Fruit fly (Drosophila melanogaster): ENCODE measurements around the gene xit.

Gene xit

DNA sequence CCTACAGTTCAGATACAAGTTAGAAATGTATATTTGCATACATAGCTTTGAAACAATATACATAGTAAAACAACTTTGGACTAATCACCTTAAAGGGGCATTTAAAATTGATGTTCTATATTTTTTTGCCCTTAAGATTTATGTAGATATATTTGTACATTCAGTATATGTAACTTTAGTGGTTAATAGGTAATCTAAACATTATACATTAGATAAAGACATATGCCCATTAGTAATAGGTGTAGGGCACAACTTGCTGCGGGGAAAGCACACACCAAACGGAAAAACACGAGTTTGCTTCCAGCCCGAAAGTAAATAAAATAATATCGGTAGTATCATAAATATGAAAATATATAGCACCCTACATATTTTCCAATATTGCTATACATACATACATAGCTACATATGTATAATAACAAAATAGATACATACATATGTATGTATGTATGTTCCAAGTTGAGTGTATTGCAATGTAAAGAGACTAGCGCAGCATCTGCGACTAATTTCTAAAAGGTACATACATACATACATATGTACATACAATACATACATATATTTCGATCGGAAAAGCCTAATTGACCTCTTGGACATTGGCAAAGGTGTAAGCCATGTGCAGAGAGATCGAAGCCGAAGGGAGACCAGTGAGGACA is 42.6 kb downstream of the xit start, which contains the start of gene CG43736 (continued):
- TF ChIP-seq pho (GFP tag; optimal IDR thresholded peaks at IDR 0.05), result peak; percentile 93
- peak; percentile 65 for TF ChIP-seq CG1024 (GFP tag; IDR thresholded peaks at IDR 0.05)
- TF ChIP-seq CG16815 (GFP tag; optimal IDR thresholded peaks at IDR 0.05), result peak; percentile 91
- TF ChIP-seq CrebB (tag; optimal IDR thresholded peaks at IDR 0.05), result peak; percentile 92
- TF ChIP-seq CG7987 (GFP tag; optimal IDR thresholded peaks at IDR 0.05), result peak; percentile 85
- TF ChIP-seq chinmo (GFP tag; IDR thresholded peaks at IDR 0.05; ENCODE audit: partially characterized antibody), result no peak
- TF ChIP-seq CG9876 (GFP tag; optimal IDR thresholded peaks at IDR 0.05), result peak; percentile 87
- TF ChIP-seq CG3847 (GFP tag; IDR thresholded peaks at IDR 0.05), result peak; percentile 92
- TF ChIP-seq usp (GFP tag; optimal IDR thresholded peaks at IDR 0.05), result no peak
- peak in 1 of 2 experiments; percentile 98 for TF ChIP-seq Hr78 (GFP tag; optimal IDR thresholded peaks at IDR 0.05)
- TF ChIP-seq shn (GFP tag; optimal IDR thresholded peaks at IDR 0.05), result peak; percentile 93
- peak; percentile 91 for TF ChIP-seq CG2875 (GFP tag; optimal IDR thresholded peaks at IDR 0.05)
- TF ChIP-seq CG11695 (GFP tag; IDR thresholded peaks at IDR 0.05), result peak; percentile 93
- TF ChIP-seq CG15601 (tag; optimal IDR thresholded peaks at IDR 0.05), result peak; percentile 95
- peak; percentile 88 for TF ChIP-seq CHES-1-like (GFP tag; optimal IDR thresholded peaks at IDR 0.05)
- TF ChIP-seq CG10267 (tag; optimal IDR thresholded peaks at IDR 0.05), result peak; percentile 92
- TF ChIP-seq CG30431 (GFP tag; optimal IDR thresholded peaks at IDR 0.05), result peak; percentile 90
- TF ChIP-seq her (GFP tag; optimal IDR thresholded peaks at IDR 0.05), result peak; percentile 86
- TF ChIP-seq kay (GFP tag; optimal IDR thresholded peaks at IDR 0.05), result peak; percentile 81
- peak; percentile 97 for TF ChIP-seq CG12769 (tag; optimal IDR thresholded peaks at IDR 0.05)
- TF ChIP-seq unpg (GFP tag; optimal IDR thresholded peaks at IDR 0.05), result peak; percentile 96
- TF ChIP-seq CG6813 (GFP tag; optimal IDR thresholded peaks at IDR 0.05), result peak; percentile 94
- TF ChIP-seq CG13287 (GFP tag; IDR thresholded peaks at IDR 0.05; ENCODE audit: partially characterized antibody), result no peak
- TF ChIP-seq br (optimal IDR thresholded peaks at IDR 0.05), result no peak
- TF ChIP-seq CG17361 (GFP tag; IDR thresholded peaks at IDR 0.05), result peak; percentile 99
- TF ChIP-seq Adf1 (GFP tag; IDR thresholded peaks at IDR 0.05), result no peak
- TF ChIP-seq Dek (tag; optimal IDR thresholded peaks at IDR 0.05), result peak; percentile 94
- peak; percentile 48 for TF ChIP-seq bigmax (GFP tag; optimal IDR thresholded peaks at IDR 0.05)
- TF ChIP-seq CG15514 (GFP tag; optimal IDR thresholded peaks at IDR 0.05), result peak; percentile 77
- peak; percentile 83 for TF ChIP-seq CG9215 (GFP tag; IDR thresholded peaks at IDR 0.05)
- peak; percentile 78 for TF ChIP-seq Hey (tag; optimal IDR thresholded peaks at IDR 0.05)
- TF ChIP-seq CG10147 (GFP tag; optimal IDR thresholded peaks at IDR 0.05), result peak; percentile 98
- no peak; the same call in 2 of the 3 replicates for TF ChIP-seq Optix (GFP tag; IDR thresholded peaks at IDR 0.05)
- TF ChIP-seq CG8290 (GFP tag; optimal IDR thresholded peaks at IDR 0.05), result peak; percentile 51
- peak; percentile 54 to 89 for TF ChIP-seq CG8290 (tag; optimal IDR thresholded peaks at IDR 0.05)
- peak; percentile 99 for TF ChIP-seq CG31441 (GFP tag; IDR thresholded peaks at IDR 0.05)
- TF ChIP-seq CG32767 (GFP tag; IDR thresholded peaks at IDR 0.05), result peak; percentile 82
- peak; percentile 70; the same call in 1 of the 2 replicates for TF ChIP-seq wdn (GFP tag; IDR thresholded peaks at IDR 0.05)
- TF ChIP-seq CG34224 (GFP tag; IDR thresholded peaks at IDR 0.05; ENCODE audit: partially characterized antibody), result no peak
- TF ChIP-seq fru (optimal IDR thresholded peaks at IDR 0.05), result no peak
- peak; percentile 85 for TF ChIP-seq ara (GFP tag; IDR thresholded peaks at IDR 0.05)
- peak; percentile 91 for TF ChIP-seq CG11723 (GFP tag; optimal IDR thresholded peaks at IDR 0.05)
- TF ChIP-seq luna (GFP tag; optimal IDR thresholded peaks at IDR 0.05), result peak; percentile 83
- TF ChIP-seq CG1832 (GFP tag; optimal IDR thresholded peaks at IDR 0.05), result no peak
- TF ChIP-seq sr (GFP tag; IDR thresholded peaks at IDR 0.05), result peak; percentile 46; the same call in 1 of the 3 replicates
- TF ChIP-seq schlank (tag; optimal IDR thresholded peaks at IDR 0.05), result peak; percentile 91
- peak; percentile 87 for TF ChIP-seq cato (GFP tag; optimal IDR thresholded peaks at IDR 0.05; ENCODE audit: borderline replicate concordance)
- TF ChIP-seq CG15479 (GFP tag; optimal IDR thresholded peaks at IDR 0.05), result no peak
- peak; percentile 98 for TF ChIP-seq Sox100B (GFP tag; optimal IDR thresholded peaks at IDR 0.05)
- peak; percentile 96 for TF ChIP-seq CG10209 (GFP tag; optimal IDR thresholded peaks at IDR 0.05)
